Worm (Caenorhabditis elegans) whole organism, L2 larva: Measurements from ENCODE around the gene cnc-1.
A peak's percentile ranks its signal among the peaks of the same experiment; 100 is the strongest.

Experiments used
- C34F6.9 ChIP-seq: fragments of 150-350 bp; optimal IDR thresholded peaks from 2 replicates; lab custom pipeline; 2014; ENCODE audit warnings: missing biosample characterization, missing genetic modification characterization
- F13H6.1 ChIP-seq: sonication (generic microtip); optimal IDR thresholded peaks from 2 replicates; lab custom pipeline; 2016; ENCODE audit warnings: missing genetic modification characterization, missing compliant biosample characterization
- R02D3.7 ChIP-seq: fragments of 150-350 bp; optimal IDR thresholded peaks from 2 replicates; lab custom pipeline; 2014; ENCODE audit warnings: missing biosample characterization, missing genetic modification characterization
- ZK546.5 ChIP-seq: sonication (generic microtip); optimal IDR thresholded peaks from 2 replicates; lab custom pipeline; 2017; ENCODE audit warnings: missing biosample characterization, missing genetic modification characterization
- alr-1 ChIP-seq: fragments of 150-350 bp; optimal IDR thresholded peaks from 2 replicates; lab custom pipeline; 2014; ENCODE audit warnings: missing biosample characterization, missing genetic modification characterization
- aly-2 ChIP-seq: fragments of 150-350 bp; optimal IDR thresholded peaks from 2 replicates; lab custom pipeline; 2014; ENCODE audit warnings: missing biosample characterization, missing genetic modification characterization
- ama-1 ChIP-seq: fragments of 150-350 bp; optimal IDR thresholded peaks from 2 replicates; lab custom pipeline; 2018; ENCODE audit warnings: inconsistent platforms
- blmp-1 ChIP-seq: sonication (generic microtip); optimal IDR thresholded peaks from 2 replicates; lab custom pipeline; 2017; ENCODE audit warnings: missing genetic modification characterization, mild to moderate bottlenecking, missing compliant biosample characterization, antibody characterized with exemption, moderate library complexity; ENCODE audit not compliant: insufficient read depth
- crh-2 ChIP-seq: sonication (generic microtip); optimal IDR thresholded peaks from 2 replicates; lab custom pipeline; 2017; ENCODE audit warnings: missing biosample characterization, missing genetic modification characterization
- egl-27 ChIP-seq: sonication (generic microtip); optimal IDR thresholded peaks from 3 replicates; lab custom pipeline; 2017; ENCODE audit warnings: missing biosample characterization, missing genetic modification reagents, missing genetic modification characterization
- elt-1 ChIP-seq: fragments of 150-350 bp; optimal IDR thresholded peaks from 2 replicates; lab custom pipeline; 2014; ENCODE audit warnings: missing biosample characterization, missing genetic modification characterization
- elt-3 ChIP-seq: sonication (generic microtip); optimal IDR thresholded peaks from 2 replicates; lab custom pipeline; 2017; ENCODE audit warnings: missing biosample characterization, missing genetic modification characterization
- lin-11 ChIP-seq: fragments of 150-350 bp; sonication (generic microtip); optimal IDR thresholded peaks from 2 replicates; lab custom pipeline; 2014; ENCODE audit warnings: missing biosample characterization, missing genetic modification characterization, inconsistent platforms, mixed read lengths
- lin-13 ChIP-seq: fragments of 150-350 bp; optimal IDR thresholded peaks from 2 replicates; lab custom pipeline; 2014; ENCODE audit warnings: missing biosample characterization, missing genetic modification reagents, missing genetic modification characterization
- lsy-2 ChIP-seq, 2 experiments: fragments of 150-350 bp in 1 of 2; sonication (generic microtip) in 1 of 2; optimal IDR thresholded peaks; 2 replicates each; lab custom pipeline; 2014 to 2017; ENCODE audit warnings: missing biosample characterization in 2 of 2, missing genetic modification characterization in 2 of 2
- mab-5 ChIP-seq: fragments of 150-350 bp; optimal IDR thresholded peaks from 2 replicates; lab custom pipeline; 2014; ENCODE audit warnings: missing biosample characterization, missing genetic modification characterization
- mdl-1 ChIP-seq, 2 experiments: fragments of 150-350 bp in 1 of 2; sonication (generic microtip) in 1 of 2; optimal IDR thresholded peaks; 2 replicates each; lab custom pipeline; 2017; ENCODE audit warnings: missing biosample characterization in 2 of 2, missing genetic modification characterization in 2 of 2
- nhr-10 ChIP-seq: sonication (generic microtip); optimal IDR thresholded peaks from 2 replicates; lab custom pipeline; 2017; ENCODE audit warnings: missing biosample characterization, missing genetic modification characterization
- nhr-11 ChIP-seq: fragments of 150-350 bp; optimal IDR thresholded peaks from 2 replicates; lab custom pipeline; 2014; ENCODE audit warnings: missing biosample characterization, missing genetic modification characterization
- nhr-12 ChIP-seq: fragments of 150-350 bp; optimal IDR thresholded peaks from 2 replicates; lab custom pipeline; 2014; ENCODE audit warnings: missing biosample characterization, missing genetic modification characterization
- nhr-21 ChIP-seq: fragments of 150-350 bp; optimal IDR thresholded peaks from 2 replicates; lab custom pipeline; 2014; ENCODE audit warnings: missing biosample characterization, missing genetic modification characterization
- nhr-23 ChIP-seq: fragments of 150-350 bp; optimal IDR thresholded peaks from 2 replicates; lab custom pipeline; 2014; ENCODE audit warnings: missing biosample characterization, missing genetic modification reagents, missing genetic modification characterization
- nhr-237 ChIP-seq: fragments of 150-350 bp; optimal IDR thresholded peaks from 2 replicates; lab custom pipeline; 2014; ENCODE audit warnings: missing biosample characterization, missing genetic modification characterization
- nhr-25 ChIP-seq: fragments of 150-350 bp; sonication (generic microtip); optimal IDR thresholded peaks from 3 replicates; lab custom pipeline; 2014; ENCODE audit warnings: missing biosample characterization, missing genetic modification characterization
- nhr-6 ChIP-seq: fragments of 150-350 bp; optimal IDR thresholded peaks from 2 replicates; lab custom pipeline; 2014; ENCODE audit warnings: missing biosample characterization, missing genetic modification characterization
- nhr-77 ChIP-seq: fragments of 150-350 bp; optimal IDR thresholded peaks from 2 replicates; lab custom pipeline; 2014; ENCODE audit warnings: missing biosample characterization, missing genetic modification characterization
- sem-4 ChIP-seq: fragments of 150-350 bp; optimal IDR thresholded peaks from 2 replicates; lab custom pipeline; 2014; ENCODE audit warnings: missing biosample characterization, missing genetic modification reagents, missing genetic modification characterization
- sma-9 ChIP-seq, 2 experiments: fragments of 150-350 bp in 1 of 2; sonication (generic microtip) in 1 of 2; optimal IDR thresholded peaks; 2 replicates each; lab custom pipeline; 2014 to 2016; ENCODE audit warnings: missing genetic modification characterization in 2 of 2, mild to moderate bottlenecking in 1 of 2, missing biosample characterization in 1 of 2, missing compliant biosample characterization in 1 of 2, missing genetic modification reagents in 1 of 2, moderate library complexity in 1 of 2
- snpc-4 ChIP-seq: fragments of 150-350 bp; optimal IDR thresholded peaks from 2 replicates; lab custom pipeline; 2014; ENCODE audit warnings: missing biosample characterization, missing genetic modification characterization
- unc-55 ChIP-seq: fragments of 150-350 bp; sonication (generic microtip); optimal IDR thresholded peaks from 3 replicates; lab custom pipeline; 2014; ENCODE audit warnings: missing biosample characterization, missing genetic modification reagents, missing genetic modification characterization
- unc-62 ChIP-seq: fragments of 150-350 bp; optimal IDR thresholded peaks from 2 replicates; lab custom pipeline; 2014; ENCODE audit warnings: missing biosample characterization, missing genetic modification reagents, missing genetic modification characterization
- zag-1 ChIP-seq: fragments of 150-350 bp; optimal IDR thresholded peaks from 2 replicates; lab custom pipeline; 2014; ENCODE audit warnings: missing biosample characterization, missing genetic modification characterization
- ztf-11 ChIP-seq: sonication (generic microtip); optimal IDR thresholded peaks from 2 replicates; lab custom pipeline; 2017; ENCODE audit warnings: missing biosample characterization, missing genetic modification characterization
- ztf-4 ChIP-seq: fragments of 150-350 bp; optimal IDR thresholded peaks from 2 replicates; lab custom pipeline; 2014; ENCODE audit warnings: missing biosample characterization, missing genetic modification characterization

cnc-1 gene

DNA sequence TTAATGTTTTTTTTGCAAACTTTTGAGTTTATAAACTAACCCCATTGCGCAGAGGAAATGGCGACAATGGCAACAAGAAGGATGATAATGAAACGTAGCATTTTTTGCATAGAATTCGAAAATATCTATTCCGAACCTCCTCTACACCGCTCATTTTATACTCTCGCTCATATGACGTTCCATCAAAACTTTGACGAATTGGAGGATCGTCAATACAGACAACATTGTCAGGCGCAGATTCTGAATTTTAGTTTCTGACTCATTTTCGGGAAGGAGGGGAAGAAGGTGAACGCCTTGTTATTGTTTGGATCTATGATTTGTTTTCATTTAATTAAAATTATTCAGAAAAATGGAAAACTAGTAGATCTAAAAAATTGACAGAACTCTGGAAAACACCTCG, at the start of gene cnc-1:
cnc-1 (minus strand) TSS at position 101 of the 400 bp plus-strand sequence.
- no peak for TF ChIP-seq nhr-6 (tag; lab: Kevin White, UChicago)
- no peak for TF ChIP-seq snpc-4 (tag; lab: Kevin White, UChicago)
- TF ChIP-seq C34F6.9 (tag; lab: Kevin White, UChicago): no peak
- TF ChIP-seq unc-62 (GFP tag; lab: Kevin White, UChicago): no peak
- no peak for TF ChIP-seq unc-55 (GFP tag; lab: Kevin White, UChicago)
- no peak for TF ChIP-seq egl-27
- no peak for TF ChIP-seq mdl-1 (tag; optimal IDR thresholded peaks at IDR 0.05; lab: Kevin White, UChicago)

DNA sequence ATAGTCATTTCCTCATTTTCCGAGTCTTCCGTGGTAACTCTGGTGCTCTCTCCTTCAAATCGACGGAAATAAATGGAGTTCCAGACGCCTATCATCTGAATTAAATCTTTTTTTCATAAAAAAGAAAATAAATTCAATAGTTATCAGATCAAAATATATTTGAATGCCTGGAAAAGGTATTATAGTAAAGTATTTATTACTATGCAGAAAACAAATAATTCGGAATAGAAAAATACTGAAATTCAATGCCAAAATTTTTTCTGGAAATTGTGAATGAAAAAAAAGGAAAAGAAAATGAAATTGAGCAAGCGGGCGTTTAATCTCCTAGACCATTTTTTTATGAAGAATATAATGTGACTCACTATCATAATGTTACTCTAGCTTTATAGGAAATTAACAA, 47.4 kb upstream of the cnc-1 start, which contains the start of gene C38C3.6:
C38C3.6 (minus strand) TSS at position 101 of the 400 bp plus-strand sequence.
- no peak for TF ChIP-seq nhr-23 (tag; lab: Kevin White, UChicago)
- no peak for TF ChIP-seq crh-2 (tag; lab: Kevin White, UChicago)
- no peak for TF ChIP-seq egl-27
- no peak for TF ChIP-seq R02D3.7 (tag; lab: Kevin White, UChicago)
- TF ChIP-seq nhr-77 (tag; lab: Kevin White, UChicago): no peak
- no peak for TF ChIP-seq lin-13
- no peak for TF ChIP-seq ztf-4 (tag; lab: Kevin White, UChicago)
- TF ChIP-seq nhr-237 (tag; lab: Kevin White, UChicago): no peak
- TF ChIP-seq lin-11 (tag; lab: Kevin White, UChicago): no peak

- TF ChIP-seq nhr-25 (tag; lab: Kevin White, UChicago) (no peak), ama-1 (lab: Kevin White, UChicago) (no peak), C34F6.9 (tag; lab: Kevin White, UChicago) (peak; percentile 14), mab-5 (no peak), elt-3 (no peak), lin-13 (no peak), sem-4 (tag; lab: Kevin White, UChicago) (no peak), ztf-4 (tag; lab: Kevin White, UChicago) (no peak)
Measured at ce11 chrV:1488642-1489041, 44.6 kb upstream of the cnc-1 start.

DNA sequence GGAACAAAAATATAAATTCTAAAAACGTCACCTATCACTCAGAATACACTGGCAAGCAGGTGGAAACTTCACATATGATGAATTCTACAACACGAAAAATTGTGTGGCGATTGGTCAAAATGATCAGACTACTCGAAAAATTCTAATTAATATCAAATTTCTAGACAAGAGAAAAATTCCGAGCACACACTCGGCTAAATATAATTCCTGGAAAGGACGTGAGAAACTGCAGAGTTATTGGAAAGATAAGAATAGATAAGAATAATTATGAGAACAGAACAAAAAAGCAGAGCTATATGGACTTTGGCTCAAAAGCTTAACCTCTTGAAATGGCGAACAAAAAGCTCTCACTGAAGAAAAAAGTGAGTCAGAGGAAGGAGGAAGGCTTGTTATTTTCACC, 43.2 kb upstream of the cnc-1 start:
- TF ChIP-seq nhr-12 (tag; lab: Kevin White, UChicago): no peak
- no peak for TF ChIP-seq alr-1 (tag; lab: Kevin White, UChicago)
- TF ChIP-seq mab-5: no peak
- TF ChIP-seq nhr-10 (tag; lab: Kevin White, UChicago): no peak
- no peak for TF ChIP-seq nhr-237 (tag; lab: Kevin White, UChicago)
- no peak for TF ChIP-seq unc-55 (GFP tag; lab: Kevin White, UChicago)
- no peak for TF ChIP-seq zag-1 (tag; lab: Kevin White, UChicago)
- TF ChIP-seq nhr-21 (tag; lab: Kevin White, UChicago): no peak
- TF ChIP-seq egl-27: no peak
- no peak for TF ChIP-seq nhr-6 (tag; lab: Kevin White, UChicago)

DNA sequence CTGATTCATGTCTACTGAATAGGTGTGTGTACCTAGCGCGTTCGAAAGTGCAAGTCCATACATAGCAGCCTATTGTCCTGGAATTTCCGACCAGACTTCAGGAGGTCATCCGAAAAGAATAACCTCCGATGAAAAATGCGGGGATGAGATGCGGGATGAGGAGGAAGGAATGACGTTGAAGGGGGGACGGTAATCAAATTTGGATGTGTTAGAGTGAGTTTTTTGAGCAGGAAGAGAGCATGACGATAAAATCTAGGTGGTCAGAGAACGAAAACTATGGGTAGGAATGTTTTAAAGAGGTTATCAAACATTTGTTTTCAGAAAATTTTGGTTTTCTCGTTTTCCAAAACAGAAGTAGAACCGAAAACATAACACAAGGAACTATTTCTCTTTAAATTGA, 42.0 kb upstream of the cnc-1 start:
- TF ChIP-seq sma-9 (GFP tag; optimal IDR thresholded peaks at IDR 0.05; lab: Kevin White, UChicago) (peak; percentile 28), sma-9 (tag; optimal IDR thresholded peaks at IDR 0.05; lab: Kevin White, UChicago) (no peak), elt-3 (no peak)

DNA sequence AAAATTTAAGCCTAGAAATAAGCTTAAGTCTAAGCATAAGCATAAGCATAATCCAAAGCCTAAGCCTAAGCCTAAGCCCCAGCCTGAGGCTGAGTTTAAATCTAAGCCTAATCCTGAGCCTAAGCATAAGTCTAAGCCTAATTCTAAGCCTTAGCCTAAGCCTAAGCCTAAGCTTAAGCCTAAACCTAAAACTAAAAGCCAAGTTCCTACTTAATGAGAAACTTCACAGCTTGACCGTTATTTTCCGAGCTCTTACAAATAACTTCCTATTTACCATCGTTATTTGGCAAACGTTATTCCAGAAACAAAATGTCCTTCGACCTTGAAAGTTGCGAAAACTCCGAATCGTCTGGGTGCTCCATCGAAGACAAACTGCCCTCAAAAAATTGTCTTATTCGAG, 37.7 kb upstream of the cnc-1 start, which contains the start of gene C38C3.4:
C38C3.4 (plus strand) TSS at position 301 of the 400 bp plus-strand sequence.
- TF ChIP-seq ZK546.5 (tag; lab: Kevin White, UChicago): no peak
- no peak for TF ChIP-seq elt-1 (tag; lab: Kevin White, UChicago)
- TF ChIP-seq ama-1 (lab: Kevin White, UChicago): no peak
- no peak for TF ChIP-seq aly-2 (tag; lab: Kevin White, UChicago)
- no peak for TF ChIP-seq mab-5
- no peak for TF ChIP-seq alr-1 (tag; lab: Kevin White, UChicago)
- no peak for TF ChIP-seq lin-13
- no peak for TF ChIP-seq C34F6.9 (tag; lab: Kevin White, UChicago)
- no peak for TF ChIP-seq ztf-4 (tag; lab: Kevin White, UChicago)
- no peak for TF ChIP-seq egl-27
- no peak for TF ChIP-seq blmp-1 (tag; lab: Kevin White, UChicago)
- TF ChIP-seq F13H6.1 (tag; lab: Kevin White, UChicago): no peak
- no peak for TF ChIP-seq sem-4 (tag; lab: Kevin White, UChicago)
- TF ChIP-seq lin-11 (tag; lab: Kevin White, UChicago): no peak
- TF ChIP-seq ztf-11 (tag; lab: Kevin White, UChicago): no peak
- no peak for TF ChIP-seq crh-2 (tag; lab: Kevin White, UChicago)
- no peak for TF ChIP-seq nhr-11 (tag; lab: Kevin White, UChicago)
- TF ChIP-seq lsy-2 (tag; optimal IDR thresholded peaks at IDR 0.05; lab: Kevin White, UChicago): no peak
